Worm (Caenorhabditis elegans) whole organism, L2 larva: ENCODE results near the gene clec-74.

ENCODE experiments used
- ZK546.5 ChIP-seq: sonication (generic microtip); optimal IDR thresholded peaks from 2 replicates; lab custom pipeline; 2017; ENCODE audit warnings: missing biosample characterization, missing genetic modification characterization
- ama-1 ChIP-seq: fragments of 150-350 bp; optimal IDR thresholded peaks from 2 replicates; lab custom pipeline; 2018; ENCODE audit warnings: inconsistent platforms
- dmd-4 ChIP-seq: sonication (generic microtip); optimal IDR thresholded peaks from 2 replicates; lab custom pipeline; 2017; ENCODE audit warnings: missing biosample characterization, missing genetic modification characterization
- unc-39 ChIP-seq: fragments of 150-350 bp; optimal IDR thresholded peaks from 2 replicates; lab custom pipeline; 2014; ENCODE audit warnings: missing biosample characterization, missing genetic modification characterization

ce11 chrIV:3917405-3917804, 39.4 kb upstream of the clec-74 start, which contains the start of gene F56D6.14:
- TF ChIP-seq dmd-4 (tag; lab: Kevin White, UChicago): no peak
- TF ChIP-seq unc-39: no peak
- TF ChIP-seq ZK546.5: no peak
- no peak for TF ChIP-seq ama-1 (lab: Kevin White, UChicago)
